Worm (Caenorhabditis elegans) whole organism, young adult: ENCODE results near the gene B0365.9.

Source experiments
- B0035.1 ChIP-seq: sonication (generic microtip); optimal IDR thresholded peaks from 2 replicates; lab custom pipeline; 2016; ENCODE audit warnings: missing genetic modification characterization, mild to moderate bottlenecking, missing compliant biosample characterization, missing genotype, missing genetic modification reagents
- C06A6.2 ChIP-seq: fragments of 200-800 bp; sonication (Bioruptor generic); conservative IDR thresholded peaks from 2 replicates; pipeline ENCODE4 v1.3.6; 2022; ENCODE audit warnings: missing genetic modification characterization, missing compliant biosample characterization
- F39B2.1 ChIP-seq: fragments of 200-800 bp; sonication (Bioruptor generic); IDR thresholded peaks from 2 replicates; pipeline ENCODE4 v1.3.6; 2022; ENCODE audit warnings: missing genetic modification reagents, missing genetic modification characterization, missing compliant biosample characterization
- F52B5.7 ChIP-seq: sonication (generic microtip); optimal IDR thresholded peaks from 2 replicates; lab custom pipeline; 2016; ENCODE audit warnings: mild to moderate bottlenecking, missing genetic modification characterization, missing compliant biosample characterization
- K11D2.4 ChIP-seq: fragments of 200-800 bp; sonication (Bioruptor generic); IDR thresholded peaks from 2 replicates; pipeline ENCODE4 v1.3.6; 2022; ENCODE audit warnings: missing genetic modification reagents, missing genetic modification characterization, missing compliant biosample characterization
- Y53F4B.3 ChIP-seq: fragments of 200-800 bp; sonication (Bioruptor generic); IDR thresholded peaks from 2 replicates; pipeline ENCODE4 v1.3.6; 2022; ENCODE audit warnings: missing genetic modification reagents, missing genetic modification characterization, missing compliant biosample characterization
- Y79H2A.3 ChIP-seq: fragments of 200-800 bp; sonication (Bioruptor generic); conservative IDR thresholded peaks from 2 replicates; pipeline ENCODE4 v1.3.6; 2022; ENCODE audit warnings: missing genetic modification reagents, missing genetic modification characterization, missing compliant biosample characterization
- ZK185.1 ChIP-seq: sonication (generic microtip); optimal IDR thresholded peaks from 2 replicates; lab custom pipeline; 2016; ENCODE audit warnings: mild to moderate bottlenecking, missing genetic modification characterization, missing compliant biosample characterization; ENCODE audit not compliant: poor library complexity, severe bottlenecking
- akir-1 ChIP-seq: fragments of 200-800 bp; sonication (Bioruptor generic); optimal IDR thresholded peaks from 2 replicates; lab custom pipeline; 2018; ENCODE audit warnings: mild to moderate bottlenecking, missing genetic modification characterization, moderate library complexity, missing compliant biosample characterization
- ama-1 ChIP-seq, 3 experiments: fragments of 150-350 bp in 1 of 3; sonication (generic microtip) in 2 of 3; optimal IDR thresholded peaks; 2 replicates each; lab custom pipeline; 2014 to 2018; ENCODE audit warnings: missing biosample characterization in 2 of 3, missing genetic modification characterization in 2 of 3, missing genetic modification reagents in 2 of 3
- athp-1 ChIP-seq: sonication (generic microtip); optimal IDR thresholded peaks from 2 replicates; lab custom pipeline; 2017; ENCODE audit warnings: mild to moderate bottlenecking, missing genetic modification characterization, missing compliant biosample characterization
- attf-5 ChIP-seq: fragments of 200-800 bp; sonication (Bioruptor generic); optimal IDR thresholded peaks from 2 replicates; lab custom pipeline; 2018; ENCODE audit warnings: mild to moderate bottlenecking, missing genetic modification characterization, missing compliant biosample characterization
- bed-1 ChIP-seq: fragments of 200-800 bp; sonication (Bioruptor generic); IDR thresholded peaks from 2 replicates; pipeline ENCODE4 v1.3.6; 2022; ENCODE audit warnings: missing genetic modification reagents, missing genetic modification characterization, missing compliant biosample characterization
- cebp-1 ChIP-seq, 2 experiments: fragments of 200-800 bp in 1 of 2; sonication (Bioruptor generic) in 1 of 2; sonication (generic microtip) in 1 of 2; IDR thresholded peaks in 1 of 2; optimal IDR thresholded peaks in 1 of 2; 2 replicates each; pipeline versions ENCODE4 v1.3.6 to Lab custom; 2017 to 2022; ENCODE audit warnings: missing compliant biosample characterization in 2 of 2, missing genetic modification characterization in 2 of 2, mild to moderate bottlenecking in 1 of 2, missing genetic modification reagents in 1 of 2, moderate library complexity in 1 of 2
- ceh-27 ChIP-seq: fragments of 200-800 bp; sonication (Bioruptor generic); optimal IDR thresholded peaks from 2 replicates; lab custom pipeline; 2018; ENCODE audit warnings: mild to moderate bottlenecking, missing genetic modification characterization, moderate library complexity, missing compliant biosample characterization
- ceh-91 ChIP-seq: fragments of 200-800 bp; sonication (Bioruptor generic); IDR thresholded peaks from 2 replicates; pipeline ENCODE4 v1.3.6; 2022; ENCODE audit warnings: missing genetic modification reagents, missing genetic modification characterization, missing compliant biosample characterization
- chd-7 ChIP-seq: sonication (generic microtip); optimal IDR thresholded peaks from 2 replicates; lab custom pipeline; 2016; ENCODE audit warnings: mild to moderate bottlenecking, missing genetic modification characterization, moderate library complexity, missing compliant biosample characterization
- die-1 ChIP-seq: sonication (generic microtip); optimal IDR thresholded peaks from 2 replicates; lab custom pipeline; 2016; ENCODE audit warnings: missing genotype, mild to moderate bottlenecking, missing genetic modification characterization, missing compliant biosample characterization
- egrh-3 ChIP-seq: fragments of 200-800 bp; sonication (Bioruptor generic); IDR thresholded peaks from 2 replicates; pipeline ENCODE4 v1.3.6; 2022; ENCODE audit warnings: missing genetic modification reagents, missing genetic modification characterization, missing compliant biosample characterization
- him-1 ChIP-seq: sonication (generic microtip); optimal IDR thresholded peaks from 2 replicates; lab custom pipeline; 2016; ENCODE audit warnings: missing genotype, missing genetic modification reagents, missing genetic modification characterization, missing compliant biosample characterization
- hmg-1.2 ChIP-seq: fragments of 200-800 bp; sonication (Bioruptor generic); IDR thresholded peaks from 2 replicates; pipeline ENCODE4 v1.3.6; 2022; ENCODE audit warnings: missing genetic modification reagents, missing genetic modification characterization, missing compliant biosample characterization
- let-607 ChIP-seq, 2 experiments: fragments of 200-800 bp in 1 of 2; sonication (Bioruptor generic) in 1 of 2; sonication (generic microtip) in 1 of 2; optimal IDR thresholded peaks; 2 replicates each; lab custom pipeline; 2016 to 2018; ENCODE audit warnings: mild to moderate bottlenecking in 2 of 2, missing compliant biosample characterization in 2 of 2, missing genetic modification characterization in 2 of 2, moderate library complexity in 2 of 2, missing genotype in 1 of 2
- lin-26 ChIP-seq: fragments of 200-800 bp; sonication (Bioruptor generic); IDR thresholded peaks from 2 replicates; pipeline ENCODE4 v1.3.6; 2022; ENCODE audit warnings: missing genetic modification reagents, missing genetic modification characterization, missing compliant biosample characterization
- lin-35 ChIP-seq, 3 experiments: fragments of 150-350 bp in 2 of 3; sonication (generic microtip) in 1 of 3; optimal IDR thresholded peaks; 2 replicates each; lab custom pipeline; 2014 to 2018; ENCODE audit warnings: missing biosample characterization in 3 of 3, missing genetic modification characterization in 3 of 3, missing genetic modification reagents in 3 of 3
- lin-40 ChIP-seq: sonication (generic microtip); optimal IDR thresholded peaks from 2 replicates; lab custom pipeline; 2016; ENCODE audit warnings: missing genetic modification characterization, mild to moderate bottlenecking, missing compliant biosample characterization, missing genotype, missing genetic modification reagents
- lir-1 ChIP-seq: fragments of 200-800 bp; sonication (Bioruptor generic); conservative IDR thresholded peaks from 2 replicates; pipeline ENCODE4 v1.3.6; 2022; ENCODE audit warnings: missing genetic modification reagents, missing genetic modification characterization, missing compliant biosample characterization
- madf-10 ChIP-seq: sonication (generic microtip); optimal IDR thresholded peaks from 2 replicates; lab custom pipeline; 2016; ENCODE audit warnings: mild to moderate bottlenecking, missing genetic modification characterization, missing compliant biosample characterization
- mcd-1 ChIP-seq: fragments of 200-800 bp; sonication (Bioruptor generic); IDR thresholded peaks from 2 replicates; pipeline ENCODE4 v1.3.6; 2022; ENCODE audit warnings: missing genetic modification reagents, missing genetic modification characterization, missing compliant biosample characterization
- nhr-179 ChIP-seq: sonication (generic microtip); optimal IDR thresholded peaks from 2 replicates; lab custom pipeline; 2016; ENCODE audit warnings: mild to moderate bottlenecking, missing genetic modification characterization, missing compliant biosample characterization
- nhr-90 ChIP-seq: sonication (generic microtip); optimal IDR thresholded peaks from 2 replicates; lab custom pipeline; 2016; ENCODE audit warnings: missing genotype, mild to moderate bottlenecking, missing genetic modification characterization, missing compliant biosample characterization
- pbrm-1 ChIP-seq: fragments of 200-800 bp; sonication (Bioruptor generic); IDR thresholded peaks from 2 replicates; pipeline ENCODE4 v1.3.6; 2022; ENCODE audit warnings: missing genetic modification reagents, missing genetic modification characterization, missing compliant biosample characterization
- rpc-1 ChIP-seq, 2 experiments: fragments of 150-350 bp in 1 of 2; sonication (generic microtip) in 1 of 2; optimal IDR thresholded peaks; 2 replicates each; lab custom pipeline; 2014 to 2018; ENCODE audit warnings: missing biosample characterization in 1 of 2, missing genetic modification characterization in 1 of 2, missing genetic modification reagents in 1 of 2, missing genotype in 1 of 2
- snpc-1.3 ChIP-seq: sonication (generic microtip); optimal IDR thresholded peaks from 2 replicates; lab custom pipeline; 2017; ENCODE audit warnings: missing genetic modification characterization, mild to moderate bottlenecking, missing compliant biosample characterization, antibody characterized with exemption, moderate library complexity, missing genotype, missing genetic modification reagents; ENCODE audit not compliant: insufficient read depth
- snpc-4 ChIP-seq, 5 experiments: fragments of 150-350 bp in 1 of 5; sonication (generic microtip) in 4 of 5; optimal IDR thresholded peaks; 2 replicates each; lab custom pipeline; 2014 to 2018; ENCODE audit warnings: missing genetic modification characterization in 5 of 5, missing biosample characterization in 3 of 5, antibody characterized with exemption in 2 of 5, mild to moderate bottlenecking in 2 of 5, missing compliant biosample characterization in 2 of 5, missing genotype in 2 of 5, moderate library complexity in 2 of 5, missing genetic modification reagents in 1 of 5
- sptf-2 ChIP-seq: fragments of 200-800 bp; sonication (Bioruptor generic); optimal IDR thresholded peaks from 2 replicates; lab custom pipeline; 2018; ENCODE audit warnings: mild to moderate bottlenecking, missing genetic modification characterization, missing compliant biosample characterization
- tlf-1 ChIP-seq: fragments of 200-800 bp; sonication (Bioruptor generic); optimal IDR thresholded peaks from 2 replicates; lab custom pipeline; 2018; ENCODE audit warnings: mild to moderate bottlenecking, missing genetic modification characterization, missing compliant biosample characterization
- unc-62 ChIP-seq: fragments of 150-350 bp; optimal IDR thresholded peaks from 2 replicates; lab custom pipeline; 2014; ENCODE audit warnings: missing biosample characterization, missing genetic modification reagents, missing genetic modification characterization
- zim-3 ChIP-seq: sonication (generic microtip); optimal IDR thresholded peaks from 2 replicates; lab custom pipeline; 2017; ENCODE audit warnings: mild to moderate bottlenecking, missing genetic modification characterization, moderate library complexity, missing compliant biosample characterization
- ztf-18 ChIP-seq: sonication (generic microtip); optimal IDR thresholded peaks from 2 replicates; lab custom pipeline; 2016; ENCODE audit warnings: missing genotype, mild to moderate bottlenecking, missing genetic modification characterization, missing compliant biosample characterization

Gene B0365.9

DNA sequence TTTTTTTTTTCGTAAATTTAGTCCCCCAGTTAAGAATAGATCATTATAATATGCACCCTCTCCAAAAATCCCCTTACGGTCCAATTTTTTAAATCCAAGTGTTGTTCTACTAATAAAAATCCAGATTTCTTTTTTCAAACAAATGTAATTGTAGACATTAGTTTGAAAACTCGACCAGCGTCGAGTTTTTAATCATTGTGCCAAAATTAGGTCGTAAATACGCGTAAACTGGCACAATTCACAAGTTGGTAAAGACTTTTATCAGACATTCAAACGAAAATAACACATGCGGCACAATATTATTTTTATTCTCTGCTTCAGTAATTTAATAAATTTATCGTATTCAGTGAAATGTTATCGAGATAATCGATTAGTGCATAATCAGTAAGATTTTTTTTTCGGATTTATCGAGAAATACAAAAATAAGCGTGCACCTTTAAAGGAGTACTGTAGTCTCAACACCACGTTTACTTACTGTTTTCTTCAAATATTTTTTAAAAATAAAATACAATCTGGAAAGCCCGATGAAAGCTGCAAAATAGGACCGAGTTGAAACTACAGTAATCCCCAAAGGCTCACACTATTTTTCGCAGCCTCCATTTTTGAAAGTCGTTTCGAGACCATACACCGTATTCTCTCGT lies 43.1 kb downstream of the B0365.9 start, which contains the start of gene C34B4.4 (continued):
- TF ChIP-seq chd-7 (tag; lab: Kevin White, UChicago): peak; percentile 2
- TF ChIP-seq, all 124 proteins: peak for 13

DNA sequence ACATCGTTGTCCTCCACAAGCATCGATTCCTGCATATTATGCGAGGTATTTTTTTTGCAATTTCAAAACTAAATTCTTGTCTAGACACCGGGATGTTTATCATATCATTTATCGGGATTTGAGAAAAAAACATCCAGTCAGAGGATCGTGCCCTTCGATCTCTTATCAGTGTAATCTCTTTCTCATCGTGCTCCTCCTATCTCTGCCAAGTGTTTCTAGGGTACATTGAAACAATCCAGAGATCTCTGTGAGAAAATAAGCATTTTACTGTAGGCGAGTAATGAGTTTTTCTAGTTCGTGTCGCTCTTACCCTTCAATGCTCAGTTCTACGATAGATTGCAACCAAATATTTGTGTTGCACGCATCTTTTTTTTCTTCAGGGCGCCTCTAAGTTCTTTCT lies 44.9 kb downstream of the B0365.9 start:
- peak in 1 of 3 experiments; percentile 34 for TF ChIP-seq lin-35 (GFP tag; optimal IDR thresholded peaks at IDR 0.05; lab: Kevin White, UChicago)
- no peak for TF ChIP-seq athp-1 (tag; lab: Kevin White, UChicago)

DNA sequence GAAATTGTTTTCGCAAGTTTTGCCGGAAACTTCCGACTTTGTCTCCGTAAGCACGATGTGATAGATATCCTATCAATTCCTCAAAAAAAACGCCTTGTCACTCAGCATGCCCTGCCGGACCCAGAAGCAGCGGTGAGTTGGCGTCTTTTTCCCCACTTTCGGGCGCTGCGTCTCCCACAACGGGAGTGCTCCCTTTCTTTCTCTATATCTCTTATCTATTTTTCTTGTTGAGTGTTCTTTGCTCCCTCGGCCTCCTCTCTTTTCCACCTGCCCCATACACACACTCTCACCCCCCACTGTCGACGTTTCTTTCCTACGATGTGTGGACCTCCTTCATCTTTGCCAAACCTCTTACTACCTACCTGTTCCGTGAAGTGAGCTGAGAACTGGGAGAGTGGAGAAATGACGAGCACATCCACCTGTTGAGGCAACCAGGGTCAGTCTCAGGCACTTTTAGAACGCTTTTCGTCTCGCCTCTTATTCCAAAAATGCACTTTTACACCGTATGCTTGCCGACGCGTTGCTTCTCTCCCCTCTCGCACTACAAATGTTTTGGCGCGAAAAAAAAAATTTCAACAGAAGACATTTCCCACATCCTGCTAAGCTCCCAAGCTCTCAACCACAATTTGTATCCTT lies 47.3 kb downstream of the B0365.9 start:
- TF ChIP-seq sptf-2 (GFP tag; lab: Kevin White, UChicago) (no peak), Y79H2A.3 (GFP tag; lab: Robert Waterston, UW) (no peak), Y53F4B.3 (GFP tag; lab: Robert Waterston, UW) (no peak), athp-1 (tag; lab: Kevin White, UChicago) (peak; percentile 3), lin-26 (GFP tag; lab: Robert Waterston, UW) (0 out of 2 replicates have a peak, but pooled peaks have one; percentile 59), die-1 (tag; lab: Kevin White, UChicago) (peak; percentile 15), unc-62 (GFP tag; lab: Kevin White, UChicago) (peak; percentile 54), mcd-1 (GFP tag; lab: Robert Waterston, UW) (peak; percentile 45; the same call in 1 of the 2 replicates), zim-3 (tag; lab: Kevin White, UChicago) (peak; percentile 45), cebp-1 (GFP tag; IDR thresholded peaks at IDR 0.05; lab: Robert Waterston, UW) (no peak), cebp-1 (tag; optimal IDR thresholded peaks at IDR 0.05; lab: Kevin White, UChicago) (peak; percentile 61), ama-1 (optimal IDR thresholded peaks at IDR 0.05; lab: Kevin White, UChicago) (peak; percentile 46), ama-1 (GFP tag; optimal IDR thresholded peaks at IDR 0.05; lab: Kevin White, UChicago) (no peak), lir-1 (GFP tag; lab: Robert Waterston, UW) (peak; percentile 37; the same call in 1 of the 2 replicates), tlf-1 (peak; percentile 56), K11D2.4 (peak; percentile 25; the same call in 1 of the 2 replicates), ceh-27 (GFP tag; lab: Kevin White, UChicago) (peak; percentile 32), F52B5.7 (peak; percentile 4), snpc-4 (GFP tag; optimal IDR thresholded peaks at IDR 0.05; lab: Kevin White, UChicago) (no peak), snpc-4 (tag; optimal IDR thresholded peaks at IDR 0.05; lab: Kevin White, UChicago) (peak in 2 of 4 experiments; percentile 27 to 56), nhr-90 (peak; percentile 5), pbrm-1 (GFP tag; lab: Robert Waterston, UW) (no peak), akir-1 (GFP tag; lab: Kevin White, UChicago) (no peak), ceh-91 (GFP tag; lab: Robert Waterston, UW) (no peak), ztf-18 (tag; lab: Kevin White, UChicago) (peak; percentile 7), C06A6.2 (GFP tag; lab: Robert Waterston, UW) (0 out of 2 replicates have a peak, but pooled peaks have one; percentile 33), lin-35 (GFP tag; optimal IDR thresholded peaks at IDR 0.05; lab: Kevin White, UChicago) (peak in 1 of 3 experiments; percentile 49), hmg-1.2 (GFP tag; lab: Robert Waterston, UW) (peak; percentile 60; the same call in 1 of the 2 replicates), lin-40 (no peak), B0035.1 (tag; lab: Kevin White, UChicago) (no peak), rpc-1 (optimal IDR thresholded peaks at IDR 0.05; lab: Kevin White, UChicago) (no peak), rpc-1 (tag; optimal IDR thresholded peaks at IDR 0.05; lab: Kevin White, UChicago) (no peak), F39B2.1 (GFP tag; lab: Robert Waterston, UW) (no peak), ZK185.1 (no peak), him-1 (tag; lab: Kevin White, UChicago) (no peak), egrh-3 (peak; percentile 54; the same call in 1 of the 2 replicates), snpc-1.3 (no peak), nhr-179 (tag; lab: Kevin White, UChicago) (no peak), madf-10 (tag; lab: Kevin White, UChicago) (peak; percentile 46), let-607 (tag; optimal IDR thresholded peaks at IDR 0.05; lab: Kevin White, UChicago) (peak; percentile 55 to 72), bed-1 (GFP tag; lab: Robert Waterston, UW) (no peak), attf-5 (GFP tag; lab: Kevin White, UChicago) (peak; percentile 32)
